Worm (Caenorhabditis elegans) whole organism, mixed stage, embryonic: Measurements from ENCODE around the gene btb-19.

Experiments used
- bed-3 ChIP-seq: fragments of 200-800 bp; sonication (Bioruptor generic); optimal IDR thresholded peaks from 3 replicates; lab custom pipeline; 2018; ENCODE audit warnings: mild to moderate bottlenecking, missing genetic modification characterization, moderate library complexity, missing compliant biosample characterization
- blmp-1 ChIP-seq: fragments of 150-350 bp; optimal IDR thresholded peaks from 2 replicates; lab custom pipeline; 2014; ENCODE audit warnings: missing biosample characterization, missing genetic modification characterization
- ceh-39 ChIP-seq: fragments of 150-350 bp; optimal IDR thresholded peaks from 2 replicates; lab custom pipeline; 2014; ENCODE audit warnings: missing biosample characterization, missing genetic modification characterization
- ceh-43 ChIP-seq: fragments of 200-800 bp; sonication (Bioruptor generic); optimal IDR thresholded peaks from 2 replicates; lab custom pipeline; 2018; ENCODE audit warnings: mild to moderate bottlenecking, missing genetic modification characterization, moderate library complexity, missing compliant biosample characterization
- ceh-83 ChIP-seq: fragments of 200-800 bp; sonication (Bioruptor generic); optimal IDR thresholded peaks from 2 replicates; lab custom pipeline; 2018; ENCODE audit warnings: mild to moderate bottlenecking, missing genetic modification characterization, missing compliant biosample characterization
- ces-1 ChIP-seq: fragments of 150-350 bp; optimal IDR thresholded peaks from 2 replicates; lab custom pipeline; 2014; ENCODE audit warnings: missing biosample characterization, missing genetic modification reagents, missing genetic modification characterization
- cnd-1 ChIP-seq: fragments of 200-800 bp; sonication (Bioruptor generic); optimal IDR thresholded peaks from 2 replicates; lab custom pipeline; 2018; ENCODE audit warnings: mild to moderate bottlenecking, missing genetic modification characterization, missing compliant biosample characterization
- elt-1 ChIP-seq: sonication (generic microtip); optimal IDR thresholded peaks from 2 replicates; lab custom pipeline; 2017; ENCODE audit warnings: missing genetic modification characterization, mild to moderate bottlenecking, missing compliant biosample characterization, antibody characterized with exemption, moderate library complexity, borderline replicate concordance; ENCODE audit not compliant: insufficient read depth
- elt-3 ChIP-seq: fragments of 150-350 bp; optimal IDR thresholded peaks from 2 replicates; lab custom pipeline; 2014; ENCODE audit warnings: missing biosample characterization, missing genetic modification characterization
- flh-1 ChIP-seq: fragments of 200-800 bp; sonication (Bioruptor generic); optimal IDR thresholded peaks from 2 replicates; lab custom pipeline; 2018; ENCODE audit warnings: mild to moderate bottlenecking, missing genetic modification characterization, moderate library complexity, missing compliant biosample characterization
- ham-2 ChIP-seq: fragments of 200-800 bp; sonication (Bioruptor generic); optimal IDR thresholded peaks from 2 replicates; lab custom pipeline; 2018; ENCODE audit warnings: mild to moderate bottlenecking, missing genetic modification characterization, missing compliant biosample characterization
- hlh-1 ChIP-seq: fragments of 150-350 bp; optimal IDR thresholded peaks from 2 replicates; lab custom pipeline; 2014; ENCODE audit warnings: missing biosample characterization, missing genetic modification reagents, missing genetic modification characterization
- lin-32 ChIP-seq: fragments of 200-800 bp; sonication (Bioruptor generic); optimal IDR thresholded peaks from 2 replicates; lab custom pipeline; 2018; ENCODE audit warnings: mild to moderate bottlenecking, missing genetic modification characterization, missing compliant biosample characterization
- lsy-2 ChIP-seq: fragments of 150-350 bp; optimal IDR thresholded peaks from 2 replicates; lab custom pipeline; 2014; ENCODE audit warnings: missing biosample characterization, missing genetic modification characterization
- mab-5 ChIP-seq: fragments of 150-350 bp; optimal IDR thresholded peaks from 2 replicates; lab custom pipeline; 2014; ENCODE audit warnings: missing biosample characterization, missing genetic modification characterization
- mep-1 ChIP-seq: fragments of 150-350 bp; optimal IDR thresholded peaks from 2 replicates; lab custom pipeline; 2017; ENCODE audit warnings: missing biosample characterization, missing genetic modification reagents, missing genetic modification characterization, inconsistent platforms
- mls-2 ChIP-seq: sonication (generic microtip); optimal IDR thresholded peaks from 2 replicates; lab custom pipeline; 2016; ENCODE audit warnings: mild to moderate bottlenecking, missing genetic modification characterization, moderate library complexity, missing compliant biosample characterization
- nhr-2 ChIP-seq: fragments of 150-350 bp; optimal IDR thresholded peaks from 2 replicates; lab custom pipeline; 2014; ENCODE audit warnings: missing biosample characterization, missing genetic modification characterization
- nhr-237 ChIP-seq: fragments of 150-350 bp; optimal IDR thresholded peaks from 2 replicates; lab custom pipeline; 2014; ENCODE audit warnings: missing biosample characterization, missing genetic modification characterization
- pha-4 ChIP-seq: fragments of 150-350 bp; optimal IDR thresholded peaks from 2 replicates; lab custom pipeline; 2018; ENCODE audit warnings: missing biosample characterization, missing genetic modification reagents, missing genetic modification characterization
- sem-2 ChIP-seq: fragments of 200-800 bp; sonication (Bioruptor generic); optimal IDR thresholded peaks from 2 replicates; lab custom pipeline; 2018; ENCODE audit warnings: mild to moderate bottlenecking, missing genetic modification characterization, missing compliant biosample characterization
- snpc-4 ChIP-seq: fragments of 150-350 bp; optimal IDR thresholded peaks from 2 replicates; lab custom pipeline; 2014; ENCODE audit warnings: missing biosample characterization, missing genetic modification characterization
- unc-120 ChIP-seq: sonication (generic microtip); optimal IDR thresholded peaks from 2 replicates; lab custom pipeline; 2017; ENCODE audit warnings: missing genetic modification characterization, missing compliant biosample characterization; ENCODE audit not compliant: poor library complexity, severe bottlenecking
- unc-39 ChIP-seq: fragments of 150-350 bp; optimal IDR thresholded peaks from 2 replicates; lab custom pipeline; 2014; ENCODE audit warnings: missing biosample characterization, missing genetic modification characterization
- unc-62 ChIP-seq: fragments of 150-350 bp; optimal IDR thresholded peaks from 2 replicates; lab custom pipeline; 2014; ENCODE audit warnings: missing biosample characterization, missing genetic modification reagents, missing genetic modification characterization
- zip-8 ChIP-seq: fragments of 150-350 bp; optimal IDR thresholded peaks from 2 replicates; lab custom pipeline; 2014; ENCODE audit warnings: missing biosample characterization, missing genetic modification characterization

Gene btb-19

DNA sequence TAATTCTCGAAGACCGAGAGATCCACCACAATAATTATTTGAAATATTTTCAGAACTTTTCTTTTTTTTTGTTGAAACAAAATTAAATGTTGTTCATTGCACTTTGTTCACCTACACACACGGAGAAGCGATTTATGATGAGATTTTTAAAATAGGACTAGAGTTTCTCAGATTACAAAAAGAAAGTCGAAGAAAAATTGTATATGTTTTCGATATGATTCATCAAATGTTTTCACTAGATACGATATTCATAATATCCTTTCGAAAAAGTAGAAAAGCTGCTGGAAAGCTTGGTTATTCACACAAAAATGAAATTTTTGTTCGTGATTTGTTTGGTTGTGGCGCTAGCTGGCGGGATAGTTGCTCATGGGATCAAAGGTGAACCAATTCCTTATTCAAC is 3.1 kb upstream of the btb-19 start, which contains the start of gene F57C2.4:
Gene F57C2.4 (plus strand): TSS at position 301 of the 400 bp plus-strand sequence.
- TF ChIP-seq pha-4 (tag; lab: Kevin White, UChicago) (no peak), hlh-1 (tag; lab: Kevin White, UChicago) (no peak), unc-120 (tag; lab: Kevin White, UChicago) (no peak), nhr-237 (no peak)

DNA sequence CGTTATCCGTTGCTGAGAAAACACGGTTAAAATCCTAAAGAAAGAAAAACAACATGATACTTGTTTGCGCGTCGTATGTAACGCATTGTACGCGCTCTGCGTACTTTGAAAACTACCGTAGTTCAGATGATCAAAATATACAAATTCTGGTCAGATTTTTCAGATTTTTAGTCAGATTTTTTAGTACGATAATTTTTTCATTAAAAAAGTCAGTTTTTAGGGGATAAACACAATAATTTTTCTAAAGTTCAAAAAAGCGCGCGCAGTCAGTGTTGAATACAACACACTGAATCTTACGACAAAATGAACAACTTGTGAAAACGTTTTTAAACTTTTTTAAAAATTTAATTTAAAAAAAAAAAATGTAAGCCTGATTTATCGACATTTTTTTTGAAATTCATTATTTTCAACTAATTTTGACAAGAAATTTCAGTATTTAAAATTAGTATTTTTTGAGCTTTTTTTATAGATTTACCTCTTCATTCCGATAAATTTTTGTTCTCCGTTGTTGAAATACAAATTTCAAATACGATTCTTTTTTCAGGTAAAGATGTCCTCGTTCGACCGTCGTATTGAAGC is 1.8 kb upstream of the btb-19 start, which contains the start of gene pot-2:
Gene pot-2 (plus strand): TSS at position 529 of the 579 bp plus-strand sequence.
- TF ChIP-seq mab-5 (tag; lab: Kevin White, UChicago) (no peak), elt-3 (tag; lab: Kevin White, UChicago) (no peak), ceh-43 (GFP tag; lab: Kevin White, UChicago) (no peak), lin-32 (GFP tag; lab: Kevin White, UChicago) (no peak), flh-1 (GFP tag; lab: Kevin White, UChicago) (no peak), unc-62 (GFP tag; lab: Kevin White, UChicago) (no peak)

DNA sequence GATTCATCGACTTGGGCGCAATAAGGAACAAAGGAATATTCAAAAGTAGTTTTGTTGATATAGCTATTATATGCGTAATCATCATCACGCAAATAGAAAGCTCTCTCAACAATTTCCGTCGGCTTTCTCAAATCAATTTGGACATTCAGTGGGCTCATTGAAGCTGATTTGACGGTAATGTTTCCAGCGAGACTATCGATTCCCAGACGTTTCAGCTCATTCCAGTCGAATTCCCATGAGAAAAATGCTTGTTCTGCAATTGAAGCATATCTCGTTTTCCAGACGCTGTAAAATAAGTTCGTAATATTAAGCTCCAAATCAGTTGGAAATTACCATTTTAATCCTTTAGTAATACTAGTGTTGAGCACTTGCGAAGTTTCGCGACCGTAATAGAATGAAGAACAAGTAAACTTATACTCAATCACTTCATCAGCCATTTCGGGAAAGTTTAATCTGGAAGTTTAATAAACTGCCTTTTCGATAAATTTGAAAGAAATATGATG is 1.2 kb upstream of the btb-19 start, which contains the start of gene btb-20:
Gene btb-20 (minus strand): TSS at position 453 of the 503 bp plus-strand sequence.
- no peak for TF ChIP-seq nhr-237
- TF ChIP-seq flh-1 (GFP tag; lab: Kevin White, UChicago): no peak
- no peak for TF ChIP-seq unc-62 (GFP tag; lab: Kevin White, UChicago)
- no peak for TF ChIP-seq ceh-43 (GFP tag; lab: Kevin White, UChicago)
- TF ChIP-seq nhr-2 (tag; lab: Kevin White, UChicago): no peak
- no peak for TF ChIP-seq ces-1 (GFP tag; lab: Kevin White, UChicago)
- TF ChIP-seq unc-39 (tag; lab: Kevin White, UChicago): no peak
- TF ChIP-seq mab-5 (tag; lab: Kevin White, UChicago): no peak
- no peak for TF ChIP-seq pha-4 (tag; lab: Kevin White, UChicago)

ce11 chrII:14515017-14515416 is 6.9 kb downstream of the btb-19 start, which contains the start of gene K10H10.9:
TSS of gene K10H10.9 (minus strand) at chrII:14515117.
- no peak for TF ChIP-seq ham-2 (GFP tag; lab: Kevin White, UChicago)
- no peak for TF ChIP-seq elt-1 (tag; lab: Kevin White, UChicago)
- TF ChIP-seq unc-120 (tag; lab: Kevin White, UChicago): no peak
- no peak for TF ChIP-seq mls-2 (tag; lab: Kevin White, UChicago)
- no peak for TF ChIP-seq unc-62 (GFP tag; lab: Kevin White, UChicago)

DNA sequence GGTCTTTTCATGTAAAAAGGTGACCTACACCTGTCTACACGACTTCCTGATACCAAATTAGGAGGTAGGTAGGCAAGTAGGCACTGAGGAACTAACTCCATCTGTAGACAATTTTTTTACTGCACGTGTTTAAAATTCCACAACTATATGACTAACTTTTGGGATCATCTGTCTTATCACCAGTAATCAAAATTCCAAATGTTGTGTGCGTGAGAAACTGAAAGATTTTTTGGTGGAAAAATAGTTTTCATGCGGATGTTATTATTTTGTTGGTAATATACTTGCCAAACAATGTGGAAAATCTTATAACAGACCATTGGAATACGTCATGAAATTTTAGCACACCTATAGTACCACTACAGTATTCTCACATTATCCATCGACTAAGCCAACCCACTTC is 10.7 kb downstream of the btb-19 start, which contains the start of gene K10H10.13:
Gene K10H10.13 (minus strand): TSS at position 101 of the 400 bp plus-strand sequence.
- no peak for TF ChIP-seq mep-1
- TF ChIP-seq ceh-39 (tag; lab: Kevin White, UChicago): no peak
- TF ChIP-seq unc-39 (tag; lab: Kevin White, UChicago): no peak
- no peak for TF ChIP-seq nhr-2 (tag; lab: Kevin White, UChicago)
- TF ChIP-seq sem-2 (GFP tag; lab: Kevin White, UChicago): no peak
- TF ChIP-seq zip-8 (tag; lab: Kevin White, UChicago): no peak
- TF ChIP-seq ceh-83 (GFP tag; lab: Kevin White, UChicago): no peak
- TF ChIP-seq lsy-2 (tag; lab: Kevin White, UChicago): no peak
- no peak for TF ChIP-seq hlh-1 (tag; lab: Kevin White, UChicago)
- TF ChIP-seq snpc-4 (tag; lab: Kevin White, UChicago): no peak
- TF ChIP-seq blmp-1: no peak
- no peak for TF ChIP-seq lin-32 (GFP tag; lab: Kevin White, UChicago)

ce11 chrII:14510162-14510561 is 11.8 kb downstream of the btb-19 start:
- TF ChIP-seq unc-120 (tag; lab: Kevin White, UChicago): no peak
- no peak for TF ChIP-seq zip-8 (tag; lab: Kevin White, UChicago)
- no peak for TF ChIP-seq ceh-83 (GFP tag; lab: Kevin White, UChicago)
- TF ChIP-seq nhr-2 (tag; lab: Kevin White, UChicago): no peak
- TF ChIP-seq mep-1: no peak
- TF ChIP-seq cnd-1: no peak
- TF ChIP-seq bed-3 (GFP tag; lab: Kevin White, UChicago): no peak
- no peak for TF ChIP-seq lin-32 (GFP tag; lab: Kevin White, UChicago)
